Fruit fly (Drosophila melanogaster): ENCODE measurements around the gene Cpr64Aa.

Gene Cpr64Aa

dm6 chr3L:4221226-4221770, 12.3 kb upstream of the Cpr64Aa start (continued):
- TF ChIP-seq CG7745 (tag; optimal IDR thresholded peaks at IDR 0.05) (peak; percentile 19), Antp (GFP tag; optimal IDR thresholded peaks at IDR 0.05) (no peak), HLH3B (GFP tag; IDR thresholded peaks at IDR 0.05) (no peak), Awh (GFP tag; IDR thresholded peaks at IDR 0.05) (peak; percentile 65; the same call in 1 of the 2 replicates), Sox100B (GFP tag; optimal IDR thresholded peaks at IDR 0.05) (no peak), CG10431 (GFP tag; optimal IDR thresholded peaks at IDR 0.05) (no peak), HmgD (GFP tag; optimal IDR thresholded peaks at IDR 0.05) (no peak), p53 (GFP tag; optimal IDR thresholded peaks at IDR 0.05) (no peak), Aef1 (GFP tag; IDR thresholded peaks at IDR 0.05) (no peak), E2f1 (GFP tag; IDR thresholded peaks at IDR 0.05) (no peak; the same call in 1 of the 2 replicates), HHEX (GFP tag; optimal IDR thresholded peaks at IDR 0.05) (peak; percentile 4), fd64A (GFP tag; optimal IDR thresholded peaks at IDR 0.05) (no peak), kay (GFP tag; optimal IDR thresholded peaks at IDR 0.05) (peak; percentile 52), CG10979 (tag; optimal IDR thresholded peaks at IDR 0.05) (no peak), scrt (GFP tag; optimal IDR thresholded peaks at IDR 0.05) (no peak), gro (GFP tag; optimal IDR thresholded peaks at IDR 0.05) (no peak), CG18599 (GFP tag; optimal IDR thresholded peaks at IDR 0.05) (peak; percentile 26), stwl (tag; optimal IDR thresholded peaks at IDR 0.05) (no peak), Hr51 (GFP tag; optimal IDR thresholded peaks at IDR 0.05) (no peak), lola (GFP tag; optimal IDR thresholded peaks at IDR 0.05) (no peak), CG42726 (GFP tag; IDR thresholded peaks at IDR 0.05; ENCODE audit: partially characterized antibody) (no peak), wek (GFP tag; optimal IDR thresholded peaks at IDR 0.05) (no peak), danr (GFP tag; IDR thresholded peaks at IDR 0.05) (no peak), CG6254 (GFP tag; optimal IDR thresholded peaks at IDR 0.05) (no peak), pita (GFP tag; optimal IDR thresholded peaks at IDR 0.05) (no peak), tll (GFP tag; optimal IDR thresholded peaks at IDR 0.05) (no peak), CG8924 (tag; optimal IDR thresholded peaks at IDR 0.05) (no peak), CG15696 (tag; optimal IDR thresholded peaks at IDR 0.05) (no peak), eve (GFP tag; optimal IDR thresholded peaks at IDR 0.05) (no peak), CG12942 (GFP tag; optimal IDR thresholded peaks at IDR 0.05) (no peak), sisA (GFP tag; IDR thresholded peaks at IDR 0.05) (no peak), CG16779 (GFP tag; IDR thresholded peaks at IDR 0.05) (no peak), Oaz (GFP tag; IDR thresholded peaks at IDR 0.05) (no peak), CG3407 (GFP tag; optimal IDR thresholded peaks at IDR 0.05) (no peak), CG34224 (GFP tag; IDR thresholded peaks at IDR 0.05; ENCODE audit: partially characterized antibody) (no peak; the same call in 2 of the 3 replicates), CG15269 (tag; optimal IDR thresholded peaks at IDR 0.05) (peak; percentile 21), Jarid2 (GFP tag; optimal IDR thresholded peaks at IDR 0.05) (no peak), BtbVII (GFP tag; optimal IDR thresholded peaks at IDR 0.05) (peak; percentile 35), pnt (GFP tag; optimal IDR thresholded peaks at IDR 0.05) (no peak), pan (optimal IDR thresholded peaks at IDR 0.05) (no peak), pan (GFP tag; optimal IDR thresholded peaks at IDR 0.05 in 1 of 2, IDR thresholded peaks at IDR 0.05 in 1 of 2) (no peak), chinmo (GFP tag; IDR thresholded peaks at IDR 0.05; ENCODE audit: partially characterized antibody) (peak; percentile 96), lilli (GFP tag; optimal IDR thresholded peaks at IDR 0.05) (no peak), oc (tag; optimal IDR thresholded peaks at IDR 0.05) (peak; percentile 2), sr (GFP tag; IDR thresholded peaks at IDR 0.05) (no peak), Sry-β (GFP tag; optimal IDR thresholded peaks at IDR 0.05) (no peak), CG4424 (GFP tag; optimal IDR thresholded peaks at IDR 0.05) (no peak), nmo (GFP tag; optimal IDR thresholded peaks at IDR 0.05) (peak; percentile 10), yki (optimal IDR thresholded peaks at IDR 0.05) (no peak), CG6683 (GFP tag; optimal IDR thresholded peaks at IDR 0.05) (no peak)

Measured in whole organism, embryonic.